Worm (Caenorhabditis elegans) whole organism, L1 larva: ENCODE data around the gene ZK381.8.

Source experiments
- C04F5.9 ChIP-seq: sonication (generic microtip); optimal IDR thresholded peaks from 2 replicates; lab custom pipeline; 2016; ENCODE audit warnings: missing genetic modification characterization, missing compliant biosample characterization
- F16B12.6 ChIP-seq: fragments of 150-350 bp; optimal IDR thresholded peaks from 2 replicates; lab custom pipeline; 2014; ENCODE audit warnings: missing biosample characterization, missing genetic modification characterization
- aha-1 ChIP-seq: fragments of 150-350 bp; optimal IDR thresholded peaks from 2 replicates; lab custom pipeline; 2014; ENCODE audit warnings: missing biosample characterization, missing genetic modification characterization
- alr-1 ChIP-seq: fragments of 200-800 bp; sonication (Bioruptor generic); optimal IDR thresholded peaks from 2 replicates; lab custom pipeline; 2018; ENCODE audit warnings: borderline replicate concordance, mild to moderate bottlenecking, missing genetic modification characterization, missing compliant biosample characterization
- aly-2 ChIP-seq: fragments of 150-350 bp; optimal IDR thresholded peaks from 2 replicates; lab custom pipeline; 2014; ENCODE audit warnings: missing biosample characterization, missing genetic modification characterization
- ama-1 ChIP-seq: fragments of 150-350 bp; optimal IDR thresholded peaks from 2 replicates; lab custom pipeline; 2014
- ceh-63 ChIP-seq: fragments of 200-800 bp; sonication (Bioruptor generic); optimal IDR thresholded peaks from 2 replicates; lab custom pipeline; 2018; ENCODE audit warnings: mild to moderate bottlenecking, missing genetic modification characterization, missing compliant biosample characterization
- ceh-8 ChIP-seq: fragments of 200-800 bp; sonication (Bioruptor generic); optimal IDR thresholded peaks from 2 replicates; lab custom pipeline; 2018; ENCODE audit warnings: mild to moderate bottlenecking, missing genetic modification characterization, moderate library complexity, missing compliant biosample characterization
- ceh-88 ChIP-seq: fragments of 200-800 bp; sonication (Bioruptor generic); IDR thresholded peaks from 2 replicates; pipeline ENCODE4 v1.3.6; 2022; ENCODE audit warnings: missing genetic modification characterization, missing compliant biosample characterization
- ces-1 ChIP-seq: fragments of 150-350 bp; optimal IDR thresholded peaks from 2 replicates; lab custom pipeline; 2014; ENCODE audit warnings: missing biosample characterization, missing genetic modification reagents, missing genetic modification characterization
- egl-13 ChIP-seq: sonication (generic microtip); optimal IDR thresholded peaks from 2 replicates; lab custom pipeline; 2016; ENCODE audit warnings: missing genotype, missing genetic modification reagents, missing genetic modification characterization, missing compliant biosample characterization
- elt-2 ChIP-seq: sonication (generic microtip); optimal IDR thresholded peaks from 2 replicates; lab custom pipeline; 2016; ENCODE audit warnings: missing genetic modification characterization, mild to moderate bottlenecking, inconsistent platforms, missing compliant biosample characterization, missing genetic modification reagents
- elt-3 ChIP-seq, 6 experiments: fragments of 150-350 bp in 1 of 6; sonication (generic microtip); optimal IDR thresholded peaks; 2 replicates each; lab custom pipeline; 2017 to 2018; ENCODE audit warnings: missing biosample characterization in 6 of 6, missing genetic modification characterization in 6 of 6, inconsistent platforms in 1 of 6
- fkh-4 ChIP-seq: sonication (generic microtip); optimal IDR thresholded peaks from 2 replicates; lab custom pipeline; 2016; ENCODE audit warnings: missing compliant biosample characterization, missing genetic modification characterization, borderline replicate concordance
- fkh-8 ChIP-seq: sonication (generic microtip); optimal IDR thresholded peaks from 2 replicates; lab custom pipeline; 2016; ENCODE audit warnings: mild to moderate bottlenecking, missing genetic modification characterization, missing compliant biosample characterization
- hlh-17 ChIP-seq: fragments of 200-800 bp; sonication (Bioruptor generic); optimal IDR thresholded peaks from 2 replicates; lab custom pipeline; 2018; ENCODE audit warnings: missing genetic modification characterization, mild to moderate bottlenecking, missing compliant biosample characterization, moderate library complexity, borderline replicate concordance
- irx-1 ChIP-seq: sonication (generic microtip); optimal IDR thresholded peaks from 2 replicates; lab custom pipeline; 2016; ENCODE audit warnings: missing genetic modification characterization, missing compliant biosample characterization
- jun-1 ChIP-seq: fragments of 150-350 bp; optimal IDR thresholded peaks from 2 replicates; lab custom pipeline; 2014; ENCODE audit warnings: missing biosample characterization, missing genetic modification reagents, missing genetic modification characterization
- lin-14 ChIP-seq: fragments of 200-800 bp; sonication (Bioruptor generic); optimal IDR thresholded peaks from 2 replicates; lab custom pipeline; 2018; ENCODE audit warnings: mild to moderate bottlenecking, missing genetic modification characterization, moderate library complexity, missing compliant biosample characterization
- lin-15B ChIP-seq: fragments of 150-350 bp; sonication (generic microtip); optimal IDR thresholded peaks from 3 replicates; lab custom pipeline; 2014; ENCODE audit warnings: missing biosample characterization, missing genetic modification characterization
- lsy-2 ChIP-seq, 2 experiments: fragments of 150-350 bp; optimal IDR thresholded peaks; 2 replicates each; lab custom pipeline; 2014; ENCODE audit warnings: missing biosample characterization in 2 of 2, missing genetic modification characterization in 2 of 2
- mdl-1 ChIP-seq, 2 experiments: fragments of 150-350 bp; optimal IDR thresholded peaks; 2 replicates each; lab custom pipeline; 2014 to 2017; ENCODE audit warnings: missing biosample characterization in 2 of 2, missing genetic modification characterization in 2 of 2, inconsistent platforms in 1 of 2
- mep-1 ChIP-seq: fragments of 150-350 bp; optimal IDR thresholded peaks from 2 replicates; lab custom pipeline; 2014; ENCODE audit warnings: missing biosample characterization, missing genetic modification characterization
- nhr-237 ChIP-seq: fragments of 150-350 bp; optimal IDR thresholded peaks from 2 replicates; lab custom pipeline; 2014; ENCODE audit warnings: missing biosample characterization, missing genetic modification characterization
- nhr-47 ChIP-seq: sonication (generic microtip); optimal IDR thresholded peaks from 2 replicates; lab custom pipeline; 2016; ENCODE audit warnings: mild to moderate bottlenecking, missing genetic modification characterization, moderate library complexity, missing compliant biosample characterization
- nhr-71 ChIP-seq: sonication (generic microtip); optimal IDR thresholded peaks from 2 replicates; lab custom pipeline; 2016; ENCODE audit warnings: mild to moderate bottlenecking, missing genetic modification characterization, moderate library complexity, missing compliant biosample characterization
- nhr-90 ChIP-seq: sonication (generic microtip); optimal IDR thresholded peaks from 2 replicates; lab custom pipeline; 2016; ENCODE audit warnings: mild to moderate bottlenecking, missing genetic modification characterization, missing compliant biosample characterization; ENCODE audit not compliant: poor library complexity
- pag-3 ChIP-seq: sonication (generic microtip); optimal IDR thresholded peaks from 2 replicates; lab custom pipeline; 2017; ENCODE audit warnings: missing genetic modification characterization, mild to moderate bottlenecking, missing compliant biosample characterization, antibody characterized with exemption, borderline replicate concordance; ENCODE audit not compliant: insufficient read depth
- rnt-1 ChIP-seq: sonication (generic microtip); optimal IDR thresholded peaks from 2 replicates; lab custom pipeline; 2016; ENCODE audit warnings: mild to moderate bottlenecking, missing genetic modification characterization, moderate library complexity, missing compliant biosample characterization
- swsn-7 ChIP-seq: sonication (generic microtip); optimal IDR thresholded peaks from 2 replicates; lab custom pipeline; 2016; ENCODE audit warnings: missing genetic modification characterization, missing compliant biosample characterization
- unc-62 ChIP-seq: fragments of 150-350 bp; optimal IDR thresholded peaks from 2 replicates; lab custom pipeline; 2014; ENCODE audit warnings: missing biosample characterization, missing genetic modification reagents, missing genetic modification characterization
- vab-15 ChIP-seq: sonication (generic microtip); optimal IDR thresholded peaks from 2 replicates; lab custom pipeline; 2017; ENCODE audit warnings: missing genotype, mild to moderate bottlenecking, missing genetic modification characterization, missing compliant biosample characterization
- xbp-1 ChIP-seq: sonication (generic microtip); optimal IDR thresholded peaks from 2 replicates; lab custom pipeline; 2016; ENCODE audit warnings: missing genetic modification characterization, missing compliant biosample characterization
- zip-4 ChIP-seq: fragments of 200-800 bp; sonication (Bioruptor generic); optimal IDR thresholded peaks from 2 replicates; lab custom pipeline; 2018; ENCODE audit warnings: mild to moderate bottlenecking, missing genetic modification characterization, moderate library complexity, missing compliant biosample characterization

Gene ZK381.8

DNA sequence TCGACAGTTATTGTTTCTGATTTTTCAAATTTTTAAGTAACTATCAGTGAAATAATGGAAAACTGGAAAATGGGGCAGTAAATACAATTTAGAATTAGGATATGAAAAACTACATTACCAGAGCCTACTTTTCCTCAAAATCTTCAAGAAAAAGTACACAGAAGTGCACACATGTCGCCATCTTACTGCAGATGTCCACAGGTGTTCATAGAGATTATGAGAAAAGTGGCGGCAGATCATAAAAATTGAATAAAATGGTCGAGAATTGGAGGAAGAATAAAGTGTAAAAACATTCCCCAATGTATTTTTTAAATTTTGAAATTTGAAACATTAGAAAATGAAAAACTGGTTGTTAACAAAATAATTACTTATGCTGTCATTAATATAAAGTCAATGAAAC, 27.7 kb upstream of the ZK381.8 start:
- no peak for TF ChIP-seq nhr-90 (tag; lab: Kevin White, UChicago)
- TF ChIP-seq irx-1 (tag; lab: Kevin White, UChicago): no peak
- no peak for TF ChIP-seq elt-2 (tag; lab: Kevin White, UChicago)
- TF ChIP-seq elt-3 (tag; optimal IDR thresholded peaks at IDR 0.05; lab: Kevin White, UChicago): no peak
- TF ChIP-seq F16B12.6 (tag; lab: Kevin White, UChicago): no peak
- TF ChIP-seq egl-13 (tag; lab: Kevin White, UChicago): no peak
- TF ChIP-seq ceh-88 (GFP tag; lab: Robert Waterston, UW): no peak
- TF ChIP-seq lin-14 (GFP tag; lab: Kevin White, UChicago): no peak
- no peak for TF ChIP-seq vab-15 (tag; lab: Kevin White, UChicago)
- TF ChIP-seq nhr-47 (tag; lab: Kevin White, UChicago): no peak
- TF ChIP-seq nhr-237 (tag; lab: Kevin White, UChicago): no peak
- no peak for TF ChIP-seq ces-1 (GFP tag; lab: Kevin White, UChicago)
- no peak for TF ChIP-seq aly-2
- TF ChIP-seq unc-62 (GFP tag; lab: Kevin White, UChicago): no peak
- TF ChIP-seq jun-1 (tag; lab: Kevin White, UChicago): no peak
- TF ChIP-seq nhr-71 (tag; lab: Kevin White, UChicago): no peak
- TF ChIP-seq zip-4 (GFP tag; lab: Kevin White, UChicago): no peak

- TF ChIP-seq rnt-1 (tag; lab: Kevin White, UChicago) (no peak), lsy-2 (tag; optimal IDR thresholded peaks at IDR 0.05; lab: Kevin White, UChicago) (no peak), hlh-17 (no peak), pag-3 (tag; lab: Kevin White, UChicago) (no peak), fkh-8 (tag; lab: Kevin White, UChicago) (no peak)
Measured at ce11 chrIV:6991070-6991469, 20.9 kb upstream of the ZK381.8 start.

DNA sequence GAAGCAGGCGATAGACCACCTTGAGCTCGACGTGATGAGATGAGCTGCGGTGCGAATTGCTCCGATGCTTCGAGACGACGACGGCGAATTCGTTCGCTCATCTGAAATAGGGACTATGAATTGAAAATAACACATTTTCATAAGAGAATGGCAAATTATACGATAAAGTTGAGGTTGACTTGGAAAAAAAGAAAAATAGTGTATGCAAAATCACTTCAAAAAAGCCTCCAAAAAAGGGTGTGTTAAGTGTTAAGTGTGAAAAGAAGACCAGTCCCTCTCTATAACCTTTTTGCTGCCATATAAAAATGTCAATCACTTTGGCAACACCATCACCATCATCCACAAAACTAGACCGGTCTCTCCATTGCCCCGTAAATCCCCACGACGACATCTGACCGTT, 16.7 kb upstream of the ZK381.8 start, which contains the start of gene prkl-1:
Gene prkl-1, minus strand, starts transcription at position 101 of the 400 bp plus-strand sequence.
- no peak for TF ChIP-seq irx-1 (tag; lab: Kevin White, UChicago)
- TF ChIP-seq pag-3 (tag; lab: Kevin White, UChicago): no peak
- TF ChIP-seq fkh-8 (tag; lab: Kevin White, UChicago): no peak
- TF ChIP-seq alr-1 (tag; lab: Kevin White, UChicago): no peak
- TF ChIP-seq aha-1 (tag; lab: Kevin White, UChicago): no peak
- no peak for TF ChIP-seq zip-4 (GFP tag; lab: Kevin White, UChicago)
- TF ChIP-seq swsn-7: no peak
- TF ChIP-seq mdl-1 (tag; optimal IDR thresholded peaks at IDR 0.05; lab: Kevin White, UChicago): no peak
- TF ChIP-seq lin-15B (tag; lab: Kevin White, UChicago): no peak
- TF ChIP-seq fkh-4 (tag; lab: Kevin White, UChicago): no peak
- TF ChIP-seq C04F5.9 (tag; lab: Kevin White, UChicago): no peak
- TF ChIP-seq ceh-63 (GFP tag; lab: Kevin White, UChicago): no peak
- TF ChIP-seq xbp-1 (tag; lab: Kevin White, UChicago): no peak
- no peak for TF ChIP-seq mep-1
- no peak for TF ChIP-seq ama-1 (lab: Kevin White, UChicago)
- no peak for TF ChIP-seq ceh-8 (GFP tag; lab: Kevin White, UChicago)
